Worm (Caenorhabditis elegans) whole organism, L2 larva: ENCODE results near the gene srz-83.

Experiments used
- C34F6.9 ChIP-seq: fragments of 150-350 bp; optimal IDR thresholded peaks from 2 replicates; lab custom pipeline; 2014; ENCODE audit warnings: missing biosample characterization, missing genetic modification characterization
- F13H6.1 ChIP-seq: sonication (generic microtip); optimal IDR thresholded peaks from 2 replicates; lab custom pipeline; 2016; ENCODE audit warnings: missing genetic modification characterization, missing compliant biosample characterization
- R02D3.7 ChIP-seq: fragments of 150-350 bp; optimal IDR thresholded peaks from 2 replicates; lab custom pipeline; 2014; ENCODE audit warnings: missing biosample characterization, missing genetic modification characterization
- Y55F3AM.14 ChIP-seq: fragments of 200-800 bp; sonication (Bioruptor generic); optimal IDR thresholded peaks from 2 replicates; lab custom pipeline; 2018; ENCODE audit warnings: mild to moderate bottlenecking, missing genetic modification characterization, missing compliant biosample characterization
- ZK546.5 ChIP-seq: sonication (generic microtip); optimal IDR thresholded peaks from 2 replicates; lab custom pipeline; 2017; ENCODE audit warnings: missing biosample characterization, missing genetic modification characterization
- alr-1 ChIP-seq: fragments of 150-350 bp; optimal IDR thresholded peaks from 2 replicates; lab custom pipeline; 2014; ENCODE audit warnings: missing biosample characterization, missing genetic modification characterization
- aly-2 ChIP-seq: fragments of 150-350 bp; optimal IDR thresholded peaks from 2 replicates; lab custom pipeline; 2014; ENCODE audit warnings: missing biosample characterization, missing genetic modification characterization
- ama-1 ChIP-seq: fragments of 150-350 bp; optimal IDR thresholded peaks from 2 replicates; lab custom pipeline; 2018; ENCODE audit warnings: inconsistent platforms
- ceh-16 ChIP-seq: fragments of 150-350 bp; optimal IDR thresholded peaks from 2 replicates; lab custom pipeline; 2014; ENCODE audit warnings: missing biosample characterization, missing genetic modification characterization
- ceh-82 ChIP-seq: fragments of 150-350 bp; optimal IDR thresholded peaks from 2 replicates; lab custom pipeline; 2014; ENCODE audit warnings: missing biosample characterization, missing genetic modification characterization
- crh-2 ChIP-seq: sonication (generic microtip); optimal IDR thresholded peaks from 2 replicates; lab custom pipeline; 2017; ENCODE audit warnings: missing biosample characterization, missing genetic modification characterization
- egl-27 ChIP-seq: sonication (generic microtip); optimal IDR thresholded peaks from 3 replicates; lab custom pipeline; 2017; ENCODE audit warnings: missing biosample characterization, missing genetic modification reagents, missing genetic modification characterization
- elt-3 ChIP-seq: sonication (generic microtip); optimal IDR thresholded peaks from 2 replicates; lab custom pipeline; 2017; ENCODE audit warnings: missing biosample characterization, missing genetic modification characterization
- fos-1 ChIP-seq: fragments of 150-350 bp; optimal IDR thresholded peaks from 2 replicates; lab custom pipeline; 2014; ENCODE audit warnings: missing biosample characterization, missing genetic modification characterization
- gmeb-1 ChIP-seq: fragments of 150-350 bp; optimal IDR thresholded peaks from 2 replicates; lab custom pipeline; 2014; ENCODE audit warnings: missing biosample characterization, missing genetic modification characterization
- lin-11 ChIP-seq: fragments of 150-350 bp; sonication (generic microtip); optimal IDR thresholded peaks from 2 replicates; lab custom pipeline; 2014; ENCODE audit warnings: missing biosample characterization, missing genetic modification characterization, inconsistent platforms, mixed read lengths
- lin-13 ChIP-seq: fragments of 150-350 bp; optimal IDR thresholded peaks from 2 replicates; lab custom pipeline; 2014; ENCODE audit warnings: missing biosample characterization, missing genetic modification reagents, missing genetic modification characterization
- lin-39 ChIP-seq: fragments of 150-350 bp; optimal IDR thresholded peaks from 2 replicates; lab custom pipeline; 2014; ENCODE audit warnings: missing biosample characterization, missing genetic modification reagents, missing genetic modification characterization
- lsy-2 ChIP-seq, 2 experiments: fragments of 150-350 bp in 1 of 2; sonication (generic microtip) in 1 of 2; optimal IDR thresholded peaks; 2 replicates each; lab custom pipeline; 2014 to 2017; ENCODE audit warnings: missing biosample characterization in 2 of 2, missing genetic modification characterization in 2 of 2
- mab-5 ChIP-seq: fragments of 150-350 bp; optimal IDR thresholded peaks from 2 replicates; lab custom pipeline; 2014; ENCODE audit warnings: missing biosample characterization, missing genetic modification characterization
- mdl-1 ChIP-seq, 2 experiments: fragments of 150-350 bp in 1 of 2; sonication (generic microtip) in 1 of 2; optimal IDR thresholded peaks; 2 replicates each; lab custom pipeline; 2017; ENCODE audit warnings: missing biosample characterization in 2 of 2, missing genetic modification characterization in 2 of 2
- nhr-10 ChIP-seq: sonication (generic microtip); optimal IDR thresholded peaks from 2 replicates; lab custom pipeline; 2017; ENCODE audit warnings: missing biosample characterization, missing genetic modification characterization
- nhr-11 ChIP-seq: fragments of 150-350 bp; optimal IDR thresholded peaks from 2 replicates; lab custom pipeline; 2014; ENCODE audit warnings: missing biosample characterization, missing genetic modification characterization
- nhr-129 ChIP-seq: fragments of 150-350 bp; optimal IDR thresholded peaks from 2 replicates; lab custom pipeline; 2014; ENCODE audit warnings: missing biosample characterization, missing genetic modification characterization
- nhr-21 ChIP-seq: fragments of 150-350 bp; optimal IDR thresholded peaks from 2 replicates; lab custom pipeline; 2014; ENCODE audit warnings: missing biosample characterization, missing genetic modification characterization
- nhr-23 ChIP-seq: fragments of 150-350 bp; optimal IDR thresholded peaks from 2 replicates; lab custom pipeline; 2014; ENCODE audit warnings: missing biosample characterization, missing genetic modification reagents, missing genetic modification characterization
- nhr-25 ChIP-seq: fragments of 150-350 bp; sonication (generic microtip); optimal IDR thresholded peaks from 3 replicates; lab custom pipeline; 2014; ENCODE audit warnings: missing biosample characterization, missing genetic modification characterization
- nhr-6 ChIP-seq: fragments of 150-350 bp; optimal IDR thresholded peaks from 2 replicates; lab custom pipeline; 2014; ENCODE audit warnings: missing biosample characterization, missing genetic modification characterization
- nhr-77 ChIP-seq: fragments of 150-350 bp; optimal IDR thresholded peaks from 2 replicates; lab custom pipeline; 2014; ENCODE audit warnings: missing biosample characterization, missing genetic modification characterization
- peb-1 ChIP-seq: fragments of 150-350 bp; optimal IDR thresholded peaks from 2 replicates; lab custom pipeline; 2014; ENCODE audit warnings: missing biosample characterization, missing genetic modification characterization
- sem-4 ChIP-seq: fragments of 150-350 bp; optimal IDR thresholded peaks from 2 replicates; lab custom pipeline; 2014; ENCODE audit warnings: missing biosample characterization, missing genetic modification reagents, missing genetic modification characterization
- skn-1 ChIP-seq: sonication (generic microtip); optimal IDR thresholded peaks from 2 replicates; lab custom pipeline; 2017; ENCODE audit warnings: missing biosample characterization, missing genetic modification characterization
- sma-3 ChIP-seq: sonication (generic microtip); optimal IDR thresholded peaks from 2 replicates; lab custom pipeline; 2016; ENCODE audit warnings: missing genetic modification reagents, missing genetic modification characterization, missing compliant biosample characterization
- snpc-4 ChIP-seq: fragments of 150-350 bp; optimal IDR thresholded peaks from 2 replicates; lab custom pipeline; 2014; ENCODE audit warnings: missing biosample characterization, missing genetic modification characterization
- unc-39 ChIP-seq: fragments of 150-350 bp; optimal IDR thresholded peaks from 2 replicates; lab custom pipeline; 2014; ENCODE audit warnings: missing biosample characterization, missing genetic modification characterization
- unc-55 ChIP-seq: fragments of 150-350 bp; sonication (generic microtip); optimal IDR thresholded peaks from 3 replicates; lab custom pipeline; 2014; ENCODE audit warnings: missing biosample characterization, missing genetic modification reagents, missing genetic modification characterization
- unc-62 ChIP-seq: fragments of 150-350 bp; optimal IDR thresholded peaks from 2 replicates; lab custom pipeline; 2014; ENCODE audit warnings: missing biosample characterization, missing genetic modification reagents, missing genetic modification characterization
- zag-1 ChIP-seq: fragments of 150-350 bp; optimal IDR thresholded peaks from 2 replicates; lab custom pipeline; 2014; ENCODE audit warnings: missing biosample characterization, missing genetic modification characterization
- ztf-1 ChIP-seq: fragments of 200-800 bp; sonication (Bioruptor generic); conservative IDR thresholded peaks from 2 replicates; pipeline ENCODE4 v1.3.6; 2022; ENCODE audit warnings: missing genetic modification characterization, missing compliant biosample characterization
- ztf-4 ChIP-seq: fragments of 150-350 bp; optimal IDR thresholded peaks from 2 replicates; lab custom pipeline; 2014; ENCODE audit warnings: missing biosample characterization, missing genetic modification characterization

The srz-83 gene

DNA sequence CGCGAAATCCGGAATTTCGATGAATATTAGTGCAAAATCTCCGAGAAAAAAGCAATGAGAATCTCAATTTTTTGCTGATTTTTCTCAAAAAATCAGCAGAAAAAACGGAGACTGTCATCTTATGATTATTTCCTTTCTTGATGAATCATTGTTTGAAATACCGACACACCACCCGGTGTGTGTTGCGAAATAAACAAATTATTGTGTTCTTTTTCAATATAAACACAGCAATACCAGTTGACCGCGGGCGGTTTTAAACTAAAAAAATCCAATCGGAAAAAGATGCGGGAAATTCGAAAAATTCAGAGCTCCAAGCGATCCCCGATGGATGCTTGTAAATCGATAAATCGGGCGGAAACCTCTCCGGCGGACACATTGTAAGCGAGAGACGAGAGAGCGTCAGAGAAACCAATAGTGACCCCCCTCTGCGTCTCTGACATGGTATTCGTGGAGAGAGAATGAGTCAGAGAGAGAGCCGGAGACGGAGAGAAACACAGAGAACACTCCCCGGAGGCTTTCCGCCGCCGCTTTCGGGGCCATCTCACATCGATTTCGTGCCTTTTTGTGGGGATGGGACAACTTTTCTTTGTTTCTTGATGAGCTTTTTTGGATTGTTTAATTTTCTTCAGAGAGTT, 11.3 kb downstream of the srz-83 start:
- TF ChIP-seq zag-1 (tag; lab: Kevin White, UChicago), result peak; percentile 45
- no peak for TF ChIP-seq ztf-4 (tag; lab: Kevin White, UChicago)
- no peak for TF ChIP-seq nhr-21 (tag; lab: Kevin White, UChicago)
- TF ChIP-seq elt-3 (tag; lab: Kevin White, UChicago), result no peak
- TF ChIP-seq alr-1 (tag; lab: Kevin White, UChicago), result no peak
- no peak for TF ChIP-seq gmeb-1 (tag; lab: Kevin White, UChicago)
- no peak for TF ChIP-seq sem-4 (tag; lab: Kevin White, UChicago)
- no peak for TF ChIP-seq ama-1
- no peak for TF ChIP-seq ZK546.5 (tag; lab: Kevin White, UChicago)
- peak; percentile 78 for TF ChIP-seq C34F6.9
- no peak for TF ChIP-seq egl-27 (tag; lab: Kevin White, UChicago)
- peak in 1 of 2 experiments; percentile 14 for TF ChIP-seq mdl-1 (tag; optimal IDR thresholded peaks at IDR 0.05; lab: Kevin White, UChicago)
- peak; percentile 83 for TF ChIP-seq unc-55
- TF ChIP-seq ztf-1 (GFP tag; lab: Robert Waterston, UW), result no peak
- no peak for TF ChIP-seq nhr-77 (tag; lab: Kevin White, UChicago)
- TF ChIP-seq nhr-11 (tag; lab: Kevin White, UChicago), result no peak
- TF ChIP-seq lin-13 (GFP tag; lab: Kevin White, UChicago), result peak; percentile 13
- no peak for TF ChIP-seq unc-62 (GFP tag; lab: Kevin White, UChicago)
- TF ChIP-seq lin-11 (tag; lab: Kevin White, UChicago), result peak; percentile 63
- TF ChIP-seq Y55F3AM.14 (GFP tag; lab: Kevin White, UChicago), result no peak
- no peak for TF ChIP-seq lin-39 (tag; lab: Kevin White, UChicago)
- no peak for TF ChIP-seq ceh-82
- TF ChIP-seq crh-2 (tag; lab: Kevin White, UChicago), result peak; percentile 69
- no peak for TF ChIP-seq skn-1 (tag; lab: Kevin White, UChicago)
- no peak for TF ChIP-seq mab-5 (tag; lab: Kevin White, UChicago)
- TF ChIP-seq lsy-2 (tag; optimal IDR thresholded peaks at IDR 0.05; lab: Kevin White, UChicago), result peak in 1 of 2 experiments; percentile 60
- no peak for TF ChIP-seq peb-1 (tag; lab: Kevin White, UChicago)
- no peak for TF ChIP-seq sma-3 (GFP tag; lab: Kevin White, UChicago)
- TF ChIP-seq nhr-23, result no peak
- no peak for TF ChIP-seq nhr-25 (tag; lab: Kevin White, UChicago)
- peak; percentile 86 for TF ChIP-seq fos-1 (tag; lab: Kevin White, UChicago)
- peak; percentile 72 for TF ChIP-seq nhr-129 (tag; lab: Kevin White, UChicago)
- TF ChIP-seq R02D3.7 (tag; lab: Kevin White, UChicago), result no peak
- no peak for TF ChIP-seq nhr-10
- no peak for TF ChIP-seq aly-2 (tag; lab: Kevin White, UChicago)
- TF ChIP-seq snpc-4 (tag; lab: Kevin White, UChicago), result peak; percentile 22
- peak; percentile 86 for TF ChIP-seq F13H6.1 (tag; lab: Kevin White, UChicago)
- TF ChIP-seq unc-39 (tag; lab: Kevin White, UChicago), result no peak
- TF ChIP-seq, all 48 proteins: peak for 12

DNA sequence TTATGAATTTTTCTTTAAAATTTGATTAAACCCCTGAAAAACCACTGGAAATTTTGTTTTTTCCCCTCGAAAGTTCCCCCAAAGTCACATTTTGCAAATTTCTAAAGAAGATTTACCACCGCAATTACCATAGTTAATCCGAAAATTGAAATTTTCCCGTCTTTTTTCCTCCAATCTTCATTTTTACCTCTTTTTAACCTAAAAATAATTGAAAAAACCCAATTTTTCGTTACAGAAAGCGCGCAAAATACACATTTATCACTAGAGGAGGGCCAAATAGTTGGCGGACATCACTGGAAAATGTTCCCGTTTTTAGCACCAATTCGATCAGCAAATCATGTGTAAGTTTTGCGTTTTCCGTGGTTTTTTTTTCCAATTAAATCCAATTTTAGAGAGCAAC, 12.3 kb downstream of the srz-83 start, which contains the start of gene unc-33:
Gene unc-33, plus strand, starts transcription at position 301 of the 400 bp plus-strand sequence.
- TF ChIP-seq C34F6.9 (no peak), nhr-10 (no peak), Y55F3AM.14 (GFP tag; lab: Kevin White, UChicago) (no peak), unc-55 (no peak), ztf-1 (GFP tag; lab: Robert Waterston, UW) (no peak), gmeb-1 (tag; lab: Kevin White, UChicago) (no peak), elt-3 (tag; lab: Kevin White, UChicago) (no peak), ceh-16 (tag; lab: Kevin White, UChicago) (no peak), nhr-23 (no peak), ceh-82 (no peak), aly-2 (tag; lab: Kevin White, UChicago) (no peak), lin-39 (tag; lab: Kevin White, UChicago) (no peak), nhr-6 (tag; lab: Kevin White, UChicago) (no peak), lsy-2 (tag; optimal IDR thresholded peaks at IDR 0.05; lab: Kevin White, UChicago) (no peak), peb-1 (tag; lab: Kevin White, UChicago) (no peak), sma-3 (GFP tag; lab: Kevin White, UChicago) (no peak), lin-11 (tag; lab: Kevin White, UChicago) (no peak), nhr-77 (tag; lab: Kevin White, UChicago) (no peak)
